Fruit fly (Drosophila melanogaster) whole organism, embryonic: Measurements from ENCODE around the gene CG46312.

Experiments
- ATbp ChIP-seq: fragments of 200-800 bp; sonication (Bioruptor generic); optimal IDR thresholded peaks from 2 replicates; lab custom pipeline; 2017; ENCODE audit warnings: missing biosample characterization, mild to moderate bottlenecking, missing genetic modification characterization, missing genetic modification reagents
- Asciz ChIP-seq: fragments of 200-800 bp; sonication (Bioruptor generic); optimal IDR thresholded peaks from 2 replicates; lab custom pipeline; 2017; ENCODE audit warnings: missing biosample characterization, mild to moderate bottlenecking, missing genetic modification characterization, missing genetic modification reagents
- Bdp1 ChIP-seq: fragments of 200-800 bp; sonication (Bioruptor generic); optimal IDR thresholded peaks from 3 replicates; lab custom pipeline; 2016; ENCODE audit warnings: missing biosample characterization, missing genetic modification characterization
- CG1024 ChIP-seq: fragments of 200-800 bp; sonication (Bioruptor generic); IDR thresholded peaks from 2 replicates; pipeline ENCODE4 v1.3.6; 2022; ENCODE audit warnings: missing biosample characterization, missing genetic modification characterization
- CG11696 ChIP-seq: fragments of 200-800 bp; sonication (Bioruptor generic); IDR thresholded peaks from 2 replicates; pipeline ENCODE4 v1.3.6; 2022; ENCODE audit warnings: missing biosample characterization, missing genetic modification characterization
- CG12104 ChIP-seq: fragments of 200-800 bp; sonication (Bioruptor generic); optimal IDR thresholded peaks from 3 replicates; lab custom pipeline; 2016; ENCODE audit warnings: missing biosample characterization, missing genetic modification characterization
- CG12219 ChIP-seq: fragments of 200-800 bp; sonication (Bioruptor generic); optimal IDR thresholded peaks from 3 replicates; lab custom pipeline; 2018; ENCODE audit warnings: missing biosample characterization, mild to moderate bottlenecking, missing genetic modification characterization
- CG12769 ChIP-seq: fragments of 200-800 bp; sonication (Bioruptor generic); optimal IDR thresholded peaks from 2 replicates; lab custom pipeline; 2019; ENCODE audit warnings: missing biosample characterization, mild to moderate bottlenecking, missing genetic modification characterization, moderate library complexity
- CG15011 ChIP-seq: fragments of 200-800 bp; sonication (Bioruptor generic); optimal IDR thresholded peaks from 3 replicates; lab custom pipeline; 2018; ENCODE audit warnings: missing biosample characterization, mild to moderate bottlenecking, missing genetic modification characterization
- CG18011 ChIP-seq: fragments of 200-800 bp; sonication (Bioruptor generic); optimal IDR thresholded peaks from 2 replicates; lab custom pipeline; 2017; ENCODE audit warnings: missing biosample characterization, missing genetic modification characterization, mild to moderate bottlenecking, moderate library complexity, missing genotype
- CG18764 ChIP-seq: fragments of 200-800 bp; sonication (Bioruptor generic); optimal IDR thresholded peaks from 3 replicates; lab custom pipeline; 2016; ENCODE audit warnings: missing biosample characterization, missing genetic modification characterization
- CG2889 ChIP-seq: fragments of 200-800 bp; sonication (Bioruptor generic); IDR thresholded peaks from 3 replicates; pipeline ENCODE4 v1.3.6; 2022; ENCODE audit warnings: missing biosample characterization, missing genetic modification characterization
- CG4617 ChIP-seq: fragments of 200-800 bp; sonication (Bioruptor generic); optimal IDR thresholded peaks from 3 replicates; lab custom pipeline; 2016; ENCODE audit warnings: missing biosample characterization, missing genetic modification characterization, borderline replicate concordance
- CG6683 ChIP-seq: fragments of 200-800 bp; sonication (Bioruptor generic); optimal IDR thresholded peaks from 2 replicates; lab custom pipeline; 2017; ENCODE audit warnings: missing biosample characterization, mild to moderate bottlenecking, missing genetic modification characterization, missing genetic modification reagents
- CG9215 ChIP-seq: fragments of 200-800 bp; sonication (Bioruptor generic); IDR thresholded peaks from 2 replicates; pipeline ENCODE4 v1.3.6; 2022; ENCODE audit warnings: missing biosample characterization, missing genetic modification characterization
- Gsc ChIP-seq: fragments of 200-800 bp; sonication (Bioruptor generic); IDR thresholded peaks from 2 replicates; pipeline ENCODE4 v1.3.6; 2022; ENCODE audit warnings: missing biosample characterization, missing genetic modification characterization
- H2.0 ChIP-seq: fragments of 200-800 bp; sonication (Bioruptor generic); IDR thresholded peaks from 2 replicates; pipeline ENCODE4 v1.3.6; 2022; ENCODE audit warnings: missing biosample characterization, missing genetic modification characterization
- HLH3B ChIP-seq: fragments of 200-800 bp; sonication (Bioruptor generic); IDR thresholded peaks from 2 replicates; pipeline ENCODE4 v1.3.6; 2022; ENCODE audit warnings: missing biosample characterization, missing genetic modification characterization
- Hand ChIP-seq: fragments of 200-800 bp; sonication (Bioruptor generic); optimal IDR thresholded peaks from 2 replicates; lab custom pipeline; 2017; ENCODE audit warnings: mild to moderate bottlenecking, missing biosample characterization, missing genetic modification reagents, missing genetic modification characterization
- Meics ChIP-seq: fragments of 200-800 bp; sonication (Bioruptor generic); optimal IDR thresholded peaks from 2 replicates; lab custom pipeline; 2017; ENCODE audit warnings: missing biosample characterization, mild to moderate bottlenecking, missing genetic modification characterization
- NC2β ChIP-seq: fragments of 200-800 bp; sonication (Bioruptor generic); optimal IDR thresholded peaks from 2 replicates; lab custom pipeline; 2016; ENCODE audit warnings: missing biosample characterization, missing genetic modification characterization
- NK7.1 ChIP-seq: fragments of 200-800 bp; sonication (Bioruptor generic); optimal IDR thresholded peaks from 3 replicates; lab custom pipeline; 2016; ENCODE audit warnings: missing biosample characterization, missing genetic modification characterization
- Poxn ChIP-seq: fragments of 200-800 bp; sonication (Bioruptor generic); IDR thresholded peaks from 2 replicates; pipeline ENCODE4 v1.3.6; 2022; ENCODE audit warnings: missing biosample characterization, missing genetic modification characterization
- Ptx1 ChIP-seq: fragments of 200-800 bp; sonication (Bioruptor generic); IDR thresholded peaks from 2 replicates; pipeline ENCODE4 v1.3.6; 2022; ENCODE audit warnings: missing biosample characterization, missing genetic modification characterization
- Ravus ChIP-seq: fragments of 200-800 bp; sonication (Bioruptor generic); IDR thresholded peaks from 2 replicates; pipeline ENCODE4 v1.3.6; 2022; ENCODE audit warnings: missing biosample characterization, missing genetic modification characterization
- Scr ChIP-seq: fragments of 200-800 bp; sonication (Bioruptor generic); IDR thresholded peaks from 2 replicates; pipeline ENCODE4 v1.3.6; 2022; ENCODE audit warnings: missing biosample characterization, missing genetic modification characterization; ENCODE audit not compliant: partially characterized antibody
- Trl ChIP-seq, 3 experiments: fragments of >200 bp in 2 of 3; fragments of 200-800 bp in 1 of 3; sonication (Bioruptor generic) in 1 of 3; optimal IDR thresholded peaks; 2 replicates in 1 of 3; 3 replicates in 2 of 3; lab custom pipeline; 2016 to 2017; ENCODE audit warnings: missing biosample characterization in 1 of 3, missing genetic modification characterization in 1 of 3
- ac ChIP-seq: fragments of 200-800 bp; sonication (Bioruptor generic); optimal IDR thresholded peaks from 3 replicates; lab custom pipeline; 2017; ENCODE audit warnings: missing biosample characterization, mild to moderate bottlenecking, missing genetic modification characterization
- ap ChIP-seq: fragments of 200-800 bp; sonication (Bioruptor generic); IDR thresholded peaks from 2 replicates; pipeline ENCODE4 v1.3.6; 2022; ENCODE audit warnings: missing biosample characterization, missing genetic modification characterization
- crc ChIP-seq: fragments of 200-800 bp; sonication (Bioruptor generic); optimal IDR thresholded peaks from 2 replicates; lab custom pipeline; 2016; ENCODE audit warnings: missing biosample characterization, missing genetic modification characterization
- croc ChIP-seq: fragments of 200-800 bp; sonication (Bioruptor generic); conservative IDR thresholded peaks from 3 replicates; pipeline ENCODE4 v1.3.6; 2022; ENCODE audit warnings: missing biosample characterization, missing genetic modification characterization
- fd3F ChIP-seq: fragments of 200-800 bp; sonication (Bioruptor generic); optimal IDR thresholded peaks from 2 replicates; lab custom pipeline; 2018; ENCODE audit warnings: missing biosample characterization, mild to moderate bottlenecking, missing genetic modification characterization, moderate library complexity
- gem ChIP-seq: fragments of 200-800 bp; sonication (Bioruptor generic); optimal IDR thresholded peaks from 2 replicates; lab custom pipeline; 2019; ENCODE audit warnings: missing biosample characterization, mild to moderate bottlenecking, missing genetic modification characterization, moderate library complexity
- grn ChIP-seq: fragments of 200-800 bp; sonication (Bioruptor generic); optimal IDR thresholded peaks from 3 replicates; lab custom pipeline; 2017; ENCODE audit warnings: missing biosample characterization, missing genetic modification characterization
- gsb-n ChIP-seq: fragments of 200-800 bp; sonication (Bioruptor generic); optimal IDR thresholded peaks from 3 replicates; lab custom pipeline; 2018; ENCODE audit warnings: missing biosample characterization, mild to moderate bottlenecking, missing genetic modification characterization
- ham ChIP-seq: fragments of 200-800 bp; sonication (Bioruptor generic); IDR thresholded peaks from 2 replicates; pipeline ENCODE4 v1.3.6; 2022; ENCODE audit warnings: missing biosample characterization, missing genetic modification characterization
- her ChIP-seq: fragments of 200-800 bp; sonication (Bioruptor generic); optimal IDR thresholded peaks from 2 replicates; lab custom pipeline; 2016; ENCODE audit warnings: missing biosample characterization, missing genetic modification characterization
- hkb ChIP-seq, 2 experiments: fragments of 200-800 bp in 1 of 2; fragments of >200 bp in 1 of 2; sonication (Bioruptor generic) in 1 of 2; IDR thresholded peaks in 1 of 2; optimal IDR thresholded peaks in 1 of 2; 2 replicates each; pipeline versions ENCODE4 v1.3.6 to Lab custom; 2017 to 2022; ENCODE audit warnings: missing biosample characterization in 1 of 2, missing genetic modification characterization in 1 of 2
- ind ChIP-seq: fragments of 200-800 bp; sonication (Bioruptor generic); optimal IDR thresholded peaks from 3 replicates; lab custom pipeline; 2016; ENCODE audit warnings: missing biosample characterization, missing genetic modification characterization
- jing ChIP-seq: fragments of 200-800 bp; sonication (Bioruptor generic); optimal IDR thresholded peaks from 2 replicates; lab custom pipeline; 2018; ENCODE audit warnings: missing biosample characterization, mild to moderate bottlenecking, missing genetic modification characterization
- kay ChIP-seq: fragments of 200-800 bp; sonication (Bioruptor generic); optimal IDR thresholded peaks from 2 replicates; lab custom pipeline; 2016; ENCODE audit warnings: missing biosample characterization, missing genetic modification characterization
- lbe ChIP-seq: fragments of 200-800 bp; sonication (Bioruptor generic); optimal IDR thresholded peaks from 2 replicates; lab custom pipeline; 2016; ENCODE audit warnings: missing biosample characterization, mild to moderate bottlenecking, missing genetic modification characterization
- nau ChIP-seq: fragments of 200-800 bp; sonication (Bioruptor generic); optimal IDR thresholded peaks from 3 replicates; lab custom pipeline; 2017; ENCODE audit warnings: missing biosample characterization, mild to moderate bottlenecking, missing genetic modification characterization, missing genetic modification reagents
- nerfin-1 ChIP-seq: fragments of 200-800 bp; sonication (Bioruptor generic); optimal IDR thresholded peaks from 3 replicates; lab custom pipeline; 2019; ENCODE audit warnings: missing biosample characterization, mild to moderate bottlenecking, missing genetic modification characterization, moderate library complexity
- schlank ChIP-seq: fragments of 200-800 bp; sonication (Bioruptor generic); optimal IDR thresholded peaks from 2 replicates; lab custom pipeline; 2018; ENCODE audit warnings: missing biosample characterization, mild to moderate bottlenecking, missing genetic modification characterization
- sens-2 ChIP-seq: fragments of 200-800 bp; sonication (Bioruptor generic); IDR thresholded peaks from 2 replicates; pipeline ENCODE4 v1.3.6; 2022; ENCODE audit warnings: missing biosample characterization, missing genetic modification characterization
- sima ChIP-seq: fragments of 200-800 bp; sonication (Bioruptor generic); optimal IDR thresholded peaks from 2 replicates; lab custom pipeline; 2016; ENCODE audit warnings: missing biosample characterization, missing genetic modification characterization
- stwl ChIP-seq: fragments of 200-800 bp; sonication (Bioruptor generic); optimal IDR thresholded peaks from 3 replicates; lab custom pipeline; 2018; ENCODE audit warnings: missing biosample characterization, mild to moderate bottlenecking, missing genetic modification characterization, moderate library complexity
- tx ChIP-seq: fragments of 200-800 bp; sonication (Bioruptor generic); optimal IDR thresholded peaks from 2 replicates; lab custom pipeline; 2016; ENCODE audit warnings: missing biosample characterization, missing genetic modification characterization
- wor ChIP-seq: fragments of 200-800 bp; sonication (Bioruptor generic); IDR thresholded peaks from 2 replicates; pipeline ENCODE4 v1.3.6; 2022; ENCODE audit warnings: missing biosample characterization, missing genetic modification characterization
- z ChIP-seq: fragments of 200-800 bp; sonication (Bioruptor generic); IDR thresholded peaks from 3 replicates; pipeline ENCODE4 v1.3.6; 2022; ENCODE audit warnings: missing biosample characterization, missing genetic modification characterization

Gene CG46312

dm6 chrX:16005551-16006197 lies 13.9 kb upstream of the CG46312 start, which contains the start of the genes vap and CG12698 (continued):
- no peak for TF ChIP-seq kay (GFP tag; lab: Kevin White, UChicago)
- peak; percentile 41 for TF ChIP-seq CG1024 (GFP tag; lab: Robert Waterston, UW)
- TF ChIP-seq Gsc (GFP tag; lab: Robert Waterston, UW) = no peak
- no peak for TF ChIP-seq wor (GFP tag; lab: Robert Waterston, UW)
- TF ChIP-seq her (GFP tag; lab: Kevin White, UChicago) = no peak
- TF ChIP-seq Ptx1 (GFP tag; lab: Robert Waterston, UW) = no peak
- TF ChIP-seq gsb-n (tag; lab: Kevin White, UChicago) = no peak
- no peak for TF ChIP-seq grn (GFP tag; lab: Kevin White, UChicago)
- no peak for TF ChIP-seq CG18011 (GFP tag; lab: Kevin White, UChicago)
- no peak for TF ChIP-seq ap (GFP tag; lab: Robert Waterston, UW)
- TF ChIP-seq CG4617 (GFP tag; lab: Kevin White, UChicago) = peak; percentile 78
- no peak for TF ChIP-seq Hand
- TF ChIP-seq H2.0 (GFP tag; lab: Robert Waterston, UW) = no peak
- no peak for TF ChIP-seq nerfin-1
- no peak for TF ChIP-seq CG2889 (GFP tag; lab: Robert Waterston, UW)
- TF ChIP-seq jing = no peak
- no peak for TF ChIP-seq HLH3B (GFP tag; lab: Robert Waterston, UW)
- TF ChIP-seq crc = no peak
- TF ChIP-seq nau (GFP tag; lab: Kevin White, UChicago) = no peak
- TF ChIP-seq CG9215 (GFP tag; lab: Robert Waterston, UW) = no peak
- TF ChIP-seq Poxn (GFP tag; lab: Robert Waterston, UW) = no peak
- TF ChIP-seq schlank (tag; lab: Kevin White, UChicago) = no peak
- no peak for TF ChIP-seq hkb (optimal IDR thresholded peaks at IDR 0.05; lab: Kevin White, UChicago)
- no peak for TF ChIP-seq hkb (GFP tag; IDR thresholded peaks at IDR 0.05; lab: Robert Waterston, UW)
- TF ChIP-seq CG12769 = no peak
- TF ChIP-seq CG12104 (GFP tag; lab: Kevin White, UChicago) = no peak
- TF ChIP-seq CG11696 (GFP tag; lab: Robert Waterston, UW) = no peak
- TF ChIP-seq lbe (GFP tag; lab: Kevin White, UChicago) = no peak
- TF ChIP-seq ham (GFP tag; lab: Robert Waterston, UW) = no peak
- TF ChIP-seq CG15011 = no peak
- no peak for TF ChIP-seq Meics (GFP tag; lab: Kevin White, UChicago)
- no peak for TF ChIP-seq z
- no peak for TF ChIP-seq tx (GFP tag; lab: Kevin White, UChicago)
- no peak for TF ChIP-seq NC2β
- no peak for TF ChIP-seq CG12219 (GFP tag; lab: Kevin White, UChicago)
- no peak for TF ChIP-seq Asciz (GFP tag; lab: Kevin White, UChicago)
- peak; percentile 69 for TF ChIP-seq Scr
- no peak for TF ChIP-seq sima (GFP tag; lab: Kevin White, UChicago)
- no peak for TF ChIP-seq Ravus (GFP tag; lab: Robert Waterston, UW)
- no peak for TF ChIP-seq NK7.1
- no peak for TF ChIP-seq Trl (optimal IDR thresholded peaks at IDR 0.05; lab: Kevin White, UChicago)
- TF ChIP-seq Trl (GFP tag; optimal IDR thresholded peaks at IDR 0.05; lab: Kevin White, UChicago) = no peak
- no peak for TF ChIP-seq croc (GFP tag; lab: Robert Waterston, UW)
- no peak for TF ChIP-seq CG6683
- peak; percentile 92 for TF ChIP-seq stwl (tag; lab: Kevin White, UChicago)
- no peak for TF ChIP-seq ac
- TF ChIP-seq sens-2 = no peak
- no peak for TF ChIP-seq Bdp1 (GFP tag; lab: Kevin White, UChicago)
- no peak for TF ChIP-seq ind (GFP tag; lab: Kevin White, UChicago)
- no peak for TF ChIP-seq CG18764 (GFP tag; lab: Kevin White, UChicago)
- TF ChIP-seq fd3F (GFP tag; lab: Kevin White, UChicago) = no peak
- no peak for TF ChIP-seq gem (tag; lab: Kevin White, UChicago)
- no peak for TF ChIP-seq ATbp (GFP tag; lab: Kevin White, UChicago)
